Worm (Caenorhabditis elegans): Measurements from ENCODE around the gene F21C10.18.

DNA sequence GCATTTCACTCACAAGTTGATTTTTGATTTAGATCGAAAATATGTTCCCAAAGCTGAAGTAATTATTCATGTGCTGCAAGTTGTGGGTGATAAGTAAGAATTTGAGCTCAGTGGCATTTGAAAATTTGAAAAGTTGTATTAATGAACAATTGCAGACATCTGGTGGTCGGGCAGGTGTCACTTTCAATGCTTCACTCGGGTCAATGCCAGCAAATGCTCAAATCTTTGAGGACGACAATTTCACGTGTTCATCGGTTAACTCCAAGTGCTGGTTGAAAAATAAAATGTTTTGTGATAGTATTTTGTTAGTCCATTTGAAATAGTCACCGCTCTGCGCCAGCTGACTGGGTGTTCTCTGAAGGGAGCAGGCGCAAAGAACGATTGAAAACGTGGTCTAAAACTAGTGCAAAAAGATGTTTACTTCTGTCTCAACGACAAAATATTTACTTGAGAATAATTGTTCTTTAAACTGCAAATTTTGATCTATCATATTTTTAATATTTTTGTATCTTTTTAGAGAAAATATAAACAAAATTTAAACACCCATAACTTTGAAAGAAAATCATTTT lies 14.2 kb upstream of the F21C10.18 start:
- TF ChIP-seq ceh-36 (tag; optimal IDR thresholded peaks at IDR 0.05) (no peak), ama-1 (optimal IDR thresholded peaks at IDR 0.05) (no peak), hmg-4 (GFP tag; optimal IDR thresholded peaks at IDR 0.05) (no peak), hnd-1 (tag; optimal IDR thresholded peaks at IDR 0.05) (no peak)
